Fruit fly (Drosophila melanogaster) whole organism, embryonic: ENCODE results near the gene Pex3.

Source experiments
- B-H1 ChIP-seq: fragments of 200-800 bp; sonication (Bioruptor generic); IDR thresholded peaks from 3 replicates; pipeline ENCODE4 v1.3.6; 2022; ENCODE audit warnings: missing biosample characterization, missing genetic modification characterization
- Bdp1 ChIP-seq: fragments of 200-800 bp; sonication (Bioruptor generic); optimal IDR thresholded peaks from 3 replicates; lab custom pipeline; 2016; ENCODE audit warnings: missing biosample characterization, missing genetic modification characterization
- CG10431 ChIP-seq: fragments of 200-800 bp; sonication (Bioruptor generic); optimal IDR thresholded peaks from 3 replicates; lab custom pipeline; 2018; ENCODE audit warnings: missing biosample characterization, mild to moderate bottlenecking, missing genetic modification characterization
- CG10543 ChIP-seq: fragments of 200-800 bp; sonication (Bioruptor generic); optimal IDR thresholded peaks from 3 replicates; lab custom pipeline; 2017; ENCODE audit warnings: missing biosample characterization, mild to moderate bottlenecking, missing genetic modification characterization, moderate library complexity
- CG10959 ChIP-seq: fragments of 200-800 bp; sonication (Bioruptor generic); IDR thresholded peaks from 2 replicates; pipeline ENCODE4 v1.3.6; 2022; ENCODE audit warnings: missing biosample characterization, missing genetic modification characterization
- CG11398 ChIP-seq: fragments of 200-800 bp; sonication (Bioruptor generic); optimal IDR thresholded peaks from 2 replicates; lab custom pipeline; 2016; ENCODE audit warnings: missing biosample characterization, missing genetic modification characterization
- CG11560 ChIP-seq: fragments of 200-800 bp; sonication (Bioruptor generic); IDR thresholded peaks from 3 replicates; pipeline ENCODE4 v1.3.6; 2022; ENCODE audit warnings: missing biosample characterization, missing genetic modification characterization
- CG13287 ChIP-seq: fragments of 200-800 bp; sonication (Bioruptor generic); IDR thresholded peaks from 2 replicates; pipeline ENCODE4 v1.3.6; 2022; ENCODE audit warnings: missing biosample characterization, missing genetic modification characterization; ENCODE audit not compliant: partially characterized antibody
- CG13894 ChIP-seq: fragments of 200-800 bp; sonication (Bioruptor generic); optimal IDR thresholded peaks from 3 replicates; lab custom pipeline; 2018; ENCODE audit warnings: missing biosample characterization, mild to moderate bottlenecking, missing genetic modification characterization, moderate library complexity
- CG15011 ChIP-seq: fragments of 200-800 bp; sonication (Bioruptor generic); optimal IDR thresholded peaks from 3 replicates; lab custom pipeline; 2018; ENCODE audit warnings: missing biosample characterization, mild to moderate bottlenecking, missing genetic modification characterization
- CG17912 ChIP-seq: fragments of 200-800 bp; sonication (Bioruptor generic); optimal IDR thresholded peaks from 2 replicates; lab custom pipeline; 2018; ENCODE audit warnings: missing biosample characterization, mild to moderate bottlenecking, missing genetic modification characterization
- CG1792 ChIP-seq: fragments of 200-800 bp; sonication (Bioruptor generic); optimal IDR thresholded peaks from 2 replicates; lab custom pipeline; 2016; ENCODE audit warnings: missing biosample characterization, missing genetic modification characterization
- CG18764 ChIP-seq: fragments of 200-800 bp; sonication (Bioruptor generic); optimal IDR thresholded peaks from 3 replicates; lab custom pipeline; 2016; ENCODE audit warnings: missing biosample characterization, missing genetic modification characterization
- CG3838 ChIP-seq: fragments of 200-800 bp; sonication (Bioruptor generic); optimal IDR thresholded peaks from 3 replicates; lab custom pipeline; 2016; ENCODE audit warnings: missing biosample characterization, missing genetic modification characterization
- CG42726 ChIP-seq: fragments of 200-800 bp; sonication (Bioruptor generic); IDR thresholded peaks from 2 replicates; pipeline ENCODE4 v1.3.6; 2022; ENCODE audit warnings: missing biosample characterization, missing genetic modification characterization; ENCODE audit not compliant: partially characterized antibody
- CG6765 ChIP-seq: fragments of 200-800 bp; sonication (Bioruptor generic); optimal IDR thresholded peaks from 3 replicates; lab custom pipeline; 2017; ENCODE audit warnings: missing biosample characterization, mild to moderate bottlenecking, missing genetic modification characterization
- CG7839 ChIP-seq: fragments of 200-800 bp; sonication (Bioruptor generic); optimal IDR thresholded peaks from 3 replicates; lab custom pipeline; 2018; ENCODE audit warnings: missing biosample characterization, mild to moderate bottlenecking, missing genetic modification characterization, moderate library complexity
- CG7963 ChIP-seq: fragments of 200-800 bp; sonication (Bioruptor generic); IDR thresholded peaks from 3 replicates; pipeline ENCODE4 v1.3.6; 2022; ENCODE audit warnings: missing biosample characterization, missing genetic modification characterization; ENCODE audit not compliant: partially characterized antibody
- CG9727 ChIP-seq: fragments of 200-800 bp; sonication (Bioruptor generic); optimal IDR thresholded peaks from 3 replicates; lab custom pipeline; 2017; ENCODE audit warnings: missing biosample characterization, mild to moderate bottlenecking, missing genetic modification characterization
- Dek ChIP-seq: fragments of 200-800 bp; sonication (Bioruptor generic); optimal IDR thresholded peaks from 3 replicates; lab custom pipeline; 2019; ENCODE audit warnings: missing biosample characterization, mild to moderate bottlenecking, missing genetic modification characterization, moderate library complexity
- Dll ChIP-seq: fragments of 200-800 bp; sonication (Bioruptor generic); IDR thresholded peaks from 4 replicates; pipeline ENCODE4 v1.3.6; 2022; ENCODE audit warnings: missing biosample characterization, missing genetic modification characterization; ENCODE audit not compliant: partially characterized antibody
- ERR ChIP-seq: fragments of 200-800 bp; sonication (Bioruptor generic); optimal IDR thresholded peaks from 2 replicates; lab custom pipeline; 2016; ENCODE audit warnings: missing biosample characterization, missing genetic modification characterization
- HLH4C ChIP-seq: fragments of 200-800 bp; sonication (Bioruptor generic); IDR thresholded peaks from 3 replicates; pipeline ENCODE4 v1.3.6; 2022; ENCODE audit warnings: missing biosample characterization, missing genetic modification characterization; ENCODE audit not compliant: partially characterized antibody
- Jarid2 ChIP-seq: fragments of 200-800 bp; sonication (Bioruptor generic); optimal IDR thresholded peaks from 3 replicates; lab custom pipeline; 2017; ENCODE audit warnings: mild to moderate bottlenecking, missing biosample characterization, missing genetic modification reagents, missing genetic modification characterization
- MESR4 ChIP-seq: fragments of 200-800 bp; sonication (Bioruptor generic); optimal IDR thresholded peaks from 2 replicates; lab custom pipeline; 2018; ENCODE audit warnings: missing biosample characterization, mild to moderate bottlenecking, missing genetic modification characterization, moderate library complexity
- Neu2 ChIP-seq: fragments of 200-800 bp; sonication (Bioruptor generic); optimal IDR thresholded peaks from 3 replicates; lab custom pipeline; 2016; ENCODE audit warnings: missing biosample characterization, missing genetic modification characterization, borderline replicate concordance
- Nf-YA ChIP-seq: fragments of 200-800 bp; sonication (Bioruptor generic); IDR thresholded peaks from 2 replicates; pipeline ENCODE4 v1.3.6; 2022; ENCODE audit warnings: missing biosample characterization, missing genetic modification characterization
- Optix ChIP-seq: fragments of 200-800 bp; sonication (Bioruptor generic); IDR thresholded peaks from 3 replicates; pipeline ENCODE4 v1.3.6; 2022; ENCODE audit warnings: missing biosample characterization, missing genetic modification characterization
- Pdp1 ChIP-seq, 2 experiments: fragments of 200-800 bp; sonication (Bioruptor generic); optimal IDR thresholded peaks; 3 replicates each; lab custom pipeline; 2016; ENCODE audit warnings: missing biosample characterization in 2 of 2, missing genetic modification characterization in 2 of 2, mild to moderate bottlenecking in 1 of 2, moderate library complexity in 1 of 2
- Sox102F ChIP-seq: fragments of 200-800 bp; sonication (Bioruptor generic); optimal IDR thresholded peaks from 2 replicates; lab custom pipeline; 2018; ENCODE audit warnings: missing biosample characterization, mild to moderate bottlenecking, missing genetic modification characterization, moderate library complexity
- ac ChIP-seq: fragments of 200-800 bp; sonication (Bioruptor generic); optimal IDR thresholded peaks from 3 replicates; lab custom pipeline; 2017; ENCODE audit warnings: missing biosample characterization, mild to moderate bottlenecking, missing genetic modification characterization
- al ChIP-seq: fragments of 200-800 bp; sonication (Bioruptor generic); IDR thresholded peaks from 2 replicates; pipeline ENCODE4 v1.3.6; 2022; ENCODE audit warnings: missing biosample characterization, missing genetic modification characterization
- aop ChIP-seq: fragments of 200-800 bp; sonication (Bioruptor generic); IDR thresholded peaks from 2 replicates; pipeline ENCODE4 v1.3.6; 2022; ENCODE audit warnings: missing biosample characterization, missing genetic modification characterization
- ara ChIP-seq: fragments of 200-800 bp; sonication (Bioruptor generic); IDR thresholded peaks from 2 replicates; pipeline ENCODE4 v1.3.6; 2022; ENCODE audit warnings: missing biosample characterization, missing genetic modification characterization
- bigmax ChIP-seq: fragments of 200-800 bp; sonication (Bioruptor generic); optimal IDR thresholded peaks from 2 replicates; lab custom pipeline; 2018; ENCODE audit warnings: missing biosample characterization, mild to moderate bottlenecking, missing genetic modification characterization
- da ChIP-seq: fragments of 200-800 bp; sonication (Bioruptor generic); optimal IDR thresholded peaks from 2 replicates; lab custom pipeline; 2016; ENCODE audit warnings: missing biosample characterization, missing genetic modification characterization
- dan ChIP-seq: fragments of 200-800 bp; sonication (Bioruptor generic); IDR thresholded peaks from 2 replicates; pipeline ENCODE4 v1.3.6; 2022; ENCODE audit warnings: missing biosample characterization, missing genetic modification characterization
- dmrt99B ChIP-seq: fragments of 200-800 bp; sonication (Bioruptor generic); optimal IDR thresholded peaks from 2 replicates; lab custom pipeline; 2018; ENCODE audit warnings: missing biosample characterization, mild to moderate bottlenecking, missing genetic modification characterization, moderate library complexity
- gsb ChIP-seq: fragments of 200-800 bp; sonication (Bioruptor generic); IDR thresholded peaks from 2 replicates; pipeline ENCODE4 v1.3.6; 2022; ENCODE audit warnings: missing biosample characterization, missing genetic modification characterization
- her ChIP-seq: fragments of 200-800 bp; sonication (Bioruptor generic); optimal IDR thresholded peaks from 2 replicates; lab custom pipeline; 2016; ENCODE audit warnings: missing biosample characterization, missing genetic modification characterization
- knrl ChIP-seq: fragments of 200-800 bp; sonication (Bioruptor generic); IDR thresholded peaks from 3 replicates; pipeline ENCODE4 v1.3.6; 2022; ENCODE audit warnings: missing biosample characterization, missing genetic modification characterization; ENCODE audit not compliant: partially characterized antibody
- ranshi ChIP-seq: fragments of 200-800 bp; sonication (Bioruptor generic); IDR thresholded peaks from 2 replicates; pipeline ENCODE4 v1.3.6; 2022; ENCODE audit warnings: missing biosample characterization, missing genetic modification characterization
- sens ChIP-seq: fragments of 200-800 bp; sonication (Bioruptor generic); peaks from one replicate; lab custom pipeline; 2016; ENCODE audit warnings: missing biosample characterization, missing genetic modification characterization
- stwl ChIP-seq: fragments of 200-800 bp; sonication (Bioruptor generic); optimal IDR thresholded peaks from 3 replicates; lab custom pipeline; 2018; ENCODE audit warnings: missing biosample characterization, mild to moderate bottlenecking, missing genetic modification characterization, moderate library complexity
- tap ChIP-seq: fragments of 200-800 bp; optimal IDR thresholded peaks from 3 replicates; lab custom pipeline; 2019; ENCODE audit warnings: missing biosample characterization, mild to moderate bottlenecking, missing genetic modification characterization, moderate library complexity
- tio ChIP-seq: fragments of 200-800 bp; sonication (Bioruptor generic); optimal IDR thresholded peaks from 2 replicates; lab custom pipeline; 2017; ENCODE audit warnings: missing biosample characterization, missing genetic modification characterization, inconsistent platforms
- tup ChIP-seq: fragments of 200-800 bp; sonication (Bioruptor generic); optimal IDR thresholded peaks from 2 replicates; lab custom pipeline; 2016; ENCODE audit warnings: missing biosample characterization, mild to moderate bottlenecking, missing genetic modification characterization, moderate library complexity

Gene Pex3

DNA sequence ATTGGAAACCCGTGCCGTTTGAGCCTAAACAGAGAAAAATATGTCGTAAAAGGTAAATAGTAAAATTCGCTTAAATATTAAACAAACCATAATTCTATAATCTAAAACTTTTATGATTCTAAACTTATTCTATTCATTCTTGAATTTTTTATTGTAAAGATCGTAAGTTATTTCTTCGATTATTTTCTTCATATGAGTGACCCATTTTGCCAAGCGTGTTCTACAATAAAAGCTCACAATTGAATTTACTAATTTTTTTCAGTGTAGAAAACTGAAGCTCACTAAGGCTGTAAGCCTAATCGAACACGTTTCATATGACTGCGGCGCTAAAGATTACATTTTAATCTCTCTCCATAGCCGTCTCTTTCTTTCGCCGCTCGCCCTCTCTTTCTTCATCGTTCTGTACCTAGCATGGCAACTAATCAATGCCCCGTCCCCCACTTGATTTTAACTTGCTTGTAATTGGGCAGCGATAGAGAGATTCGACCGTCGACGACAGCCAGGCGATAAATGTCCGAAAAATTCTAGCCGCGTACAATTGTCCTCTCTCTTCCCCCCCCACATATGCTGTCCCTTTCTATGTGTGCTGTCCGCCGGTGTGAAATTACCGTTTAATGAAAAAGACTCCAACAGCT, 27.7 kb downstream of the Pex3 start (continued):
- TF ChIP-seq CG18764 (GFP tag; lab: Kevin White, UChicago) (peak; percentile 17), CG15011 (no peak), Sox102F (GFP tag; lab: Kevin White, UChicago) (peak; percentile 8), CG1792 (GFP tag; lab: Kevin White, UChicago) (no peak), her (GFP tag; lab: Kevin White, UChicago) (no peak), Nf-YA (GFP tag; lab: Robert Waterston, UW) (peak; percentile 67), dmrt99B (tag; lab: Kevin White, UChicago) (peak; percentile 5)

DNA sequence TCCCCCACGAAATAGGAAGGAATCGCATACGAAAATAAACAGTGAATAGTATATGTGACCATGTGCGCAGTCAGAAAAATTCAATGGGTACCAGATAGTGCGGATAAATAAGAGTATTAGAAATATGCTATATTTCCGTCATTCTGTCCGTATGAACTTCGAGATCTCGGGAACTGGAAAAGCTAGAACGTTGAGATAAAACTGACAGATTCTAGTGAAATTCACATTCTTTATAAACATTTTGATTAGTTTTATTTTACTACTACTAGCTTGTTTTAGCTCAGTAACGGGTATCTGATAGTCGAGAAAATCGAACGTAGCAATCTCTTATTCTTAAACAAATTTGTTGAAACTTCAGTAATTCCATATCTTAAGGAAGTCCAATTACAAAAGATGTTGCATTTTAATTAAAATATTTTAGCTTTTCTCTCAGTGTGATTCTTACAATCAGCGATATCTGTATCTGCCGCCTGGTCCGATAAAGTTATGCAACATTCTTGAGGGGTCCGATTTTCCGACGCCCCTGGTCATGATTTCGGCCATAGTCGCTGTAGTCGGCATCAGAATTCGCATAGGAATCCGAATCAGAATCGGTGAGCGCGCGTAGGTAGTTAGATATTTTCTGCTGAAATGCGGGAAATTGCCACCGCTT, 28.4 kb downstream of the Pex3 start:
- TF ChIP-seq bigmax (GFP tag; lab: Kevin White, UChicago) (no peak), B-H1 (GFP tag; lab: Robert Waterston, UW) (no peak), CG11398 (GFP tag; lab: Kevin White, UChicago) (no peak), tio (no peak), CG10431 (GFP tag; lab: Kevin White, UChicago) (no peak), Optix (GFP tag; lab: Robert Waterston, UW) (no peak), CG17912 (GFP tag; lab: Kevin White, UChicago) (no peak), CG3838 (GFP tag; lab: Kevin White, UChicago) (no peak), Neu2 (GFP tag; lab: Kevin White, UChicago) (no peak), stwl (tag; lab: Kevin White, UChicago) (no peak), gsb (GFP tag; lab: Robert Waterston, UW) (no peak), aop (GFP tag; lab: Robert Waterston, UW) (no peak), ranshi (GFP tag; lab: Robert Waterston, UW) (no peak), sens (GFP tag; lab: Kevin White, UChicago) (peak; percentile 71), CG13287 (no peak), CG7839 (no peak), da (GFP tag; lab: Kevin White, UChicago) (no peak), HLH4C (GFP tag; lab: Robert Waterston, UW) (peak; percentile 69; the same call in 2 of the 3 replicates), CG42726 (GFP tag; lab: Robert Waterston, UW) (no peak), Jarid2 (no peak), CG9727 (no peak), ac (GFP tag; lab: Kevin White, UChicago) (no peak), CG13894 (tag; lab: Kevin White, UChicago) (no peak), tap (no peak), dan (no peak), CG6765 (GFP tag; lab: Kevin White, UChicago) (no peak), Pdp1 (GFP tag; optimal IDR thresholded peaks at IDR 0.05; lab: Kevin White, UChicago) (peak in 1 of 2 experiments; percentile 56), ara (GFP tag; lab: Robert Waterston, UW) (no peak), CG10959 (GFP tag; lab: Robert Waterston, UW) (peak; percentile 10; the same call in 1 of the 2 replicates), Dek (tag; lab: Kevin White, UChicago) (no peak), CG10543 (GFP tag; lab: Kevin White, UChicago) (no peak), ERR (GFP tag; lab: Kevin White, UChicago) (no peak), CG11560 (tag; lab: Robert Waterston, UW) (no peak), knrl (GFP tag; lab: Robert Waterston, UW) (no peak), tup (no peak), MESR4 (no peak), al (GFP tag; lab: Robert Waterston, UW) (no peak), Bdp1 (GFP tag; lab: Kevin White, UChicago) (no peak), CG7963 (GFP tag; lab: Robert Waterston, UW) (no peak), Dll (GFP tag; lab: Robert Waterston, UW) (no peak)
